Worm (Caenorhabditis elegans): ENCODE data around the gene C01B10.11.

DNA sequence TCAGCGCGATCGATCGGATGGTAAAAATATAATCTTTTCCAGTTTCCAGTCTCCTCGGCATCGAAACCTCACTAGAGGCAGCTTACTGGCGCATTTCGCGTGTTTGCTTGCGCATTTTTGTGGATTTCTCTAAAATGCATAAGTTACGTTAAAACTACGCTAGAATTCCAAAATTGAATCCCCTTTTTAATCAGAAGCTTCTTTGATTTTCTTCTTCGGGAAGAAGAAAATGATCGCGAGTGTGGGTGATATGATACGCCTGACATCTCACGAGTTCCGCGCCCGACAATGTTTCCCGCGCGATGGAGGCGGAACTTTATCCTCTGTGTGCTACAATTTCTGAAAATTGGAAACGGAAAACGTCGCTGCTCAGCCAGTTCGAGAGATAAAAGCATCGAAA lies 6.6 kb downstream of the C01B10.11 start:
- no peak for TF ChIP-seq elt-1 (tag; optimal IDR thresholded peaks at IDR 0.05)
- TF ChIP-seq crh-2 (tag; optimal IDR thresholded peaks at IDR 0.05): no peak
- no peak for TF ChIP-seq nhr-11 (tag; optimal IDR thresholded peaks at IDR 0.05)
- no peak for TF ChIP-seq ZK546.5 (tag; optimal IDR thresholded peaks at IDR 0.05)
- no peak for TF ChIP-seq skn-1 (tag; optimal IDR thresholded peaks at IDR 0.05)
- TF ChIP-seq unc-62 (GFP tag; optimal IDR thresholded peaks at IDR 0.05): no peak
- no peak for TF ChIP-seq fos-1 (tag; optimal IDR thresholded peaks at IDR 0.05)
- TF ChIP-seq lsy-2 (tag; optimal IDR thresholded peaks at IDR 0.05): no peak
- no peak for TF ChIP-seq nhr-10 (tag; optimal IDR thresholded peaks at IDR 0.05)
- TF ChIP-seq nhr-12 (tag; optimal IDR thresholded peaks at IDR 0.05): no peak
- TF ChIP-seq F13H6.1 (tag; optimal IDR thresholded peaks at IDR 0.05): no peak
- no peak for TF ChIP-seq nhr-77 (tag; optimal IDR thresholded peaks at IDR 0.05)
- no peak for TF ChIP-seq unc-39 (tag; optimal IDR thresholded peaks at IDR 0.05)
